Worm (Caenorhabditis elegans) whole organism, midembryonic: ENCODE measurements around the gene K08D10.14.

ENCODE experiments used
- T22C8.4 ChIP-seq: fragments of 200-800 bp; sonication (Bioruptor generic); IDR thresholded peaks from 2 replicates; pipeline ENCODE4 v1.3.6; 2022; ENCODE audit warnings: missing genetic modification characterization, missing compliant biosample characterization
- cog-1 ChIP-seq: sonication (generic microtip); optimal IDR thresholded peaks from 2 replicates; lab custom pipeline; 2016; ENCODE audit warnings: missing genetic modification characterization, missing compliant biosample characterization
- klf-2 ChIP-seq: fragments of 200-800 bp; sonication (Bioruptor generic); conservative IDR thresholded peaks from 2 replicates; pipeline ENCODE4 v1.3.6; 2022; ENCODE audit warnings: missing genetic modification reagents, missing genetic modification characterization, missing compliant biosample characterization
- ztf-23 ChIP-seq: fragments of 200-800 bp; sonication (Bioruptor generic); IDR thresholded peaks from 2 replicates; pipeline ENCODE4 v1.3.6; 2022; ENCODE audit warnings: missing genetic modification reagents, missing genetic modification characterization, missing compliant biosample characterization
- ztf-29 ChIP-seq: fragments of 200-800 bp; sonication (Bioruptor generic); IDR thresholded peaks from 2 replicates; pipeline ENCODE4 v1.3.6; 2022; ENCODE audit warnings: missing genetic modification reagents, missing genetic modification characterization, missing compliant biosample characterization

DNA sequence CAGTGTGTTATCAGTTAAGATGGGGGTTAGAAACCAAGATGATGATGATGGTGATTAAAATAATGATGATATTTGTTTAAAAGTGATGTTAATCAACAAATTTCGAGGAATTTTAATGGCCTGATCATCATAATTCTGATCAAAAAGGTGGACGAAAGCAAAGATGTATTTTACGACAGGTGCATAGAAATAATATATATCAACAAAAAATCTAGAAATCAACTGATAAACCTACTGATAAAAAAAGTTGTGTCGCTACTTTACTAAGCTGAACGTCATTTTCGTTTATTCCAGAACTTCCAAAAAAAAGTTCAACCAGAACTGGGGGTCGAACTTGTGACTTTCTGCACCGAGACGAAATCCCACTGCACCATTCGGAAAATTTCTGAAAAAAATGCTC, 31.7 kb upstream of the K08D10.14 start, which contains the start of gene mul-1:
- TF ChIP-seq ztf-23 (GFP tag; lab: Robert Waterston, UW) (no peak), ztf-29 (GFP tag; lab: Robert Waterston, UW) (no peak), T22C8.4 (GFP tag; lab: Robert Waterston, UW) (no peak), klf-2 (GFP tag; lab: Robert Waterston, UW) (no peak), cog-1 (tag; lab: Kevin White, UChicago) (no peak)
